Fruit fly (Drosophila melanogaster) whole organism, adult: ENCODE measurements around the gene CG33223.

Experiments used
- CG12768 ChIP-seq: fragments of 200-800 bp; sonication (Bioruptor generic); optimal IDR thresholded peaks from 2 replicates; lab custom pipeline; 2017; ENCODE audit warnings: missing biosample characterization, missing genetic modification characterization, mild to moderate bottlenecking, moderate library complexity, missing genetic modification reagents
- CG14711 ChIP-seq: fragments of 200-800 bp; sonication (Bioruptor generic); optimal IDR thresholded peaks from 2 replicates; lab custom pipeline; 2018; ENCODE audit warnings: missing biosample characterization, mild to moderate bottlenecking, missing genetic modification characterization, moderate library complexity
- CG1620 ChIP-seq: fragments of 200-800 bp; sonication (Bioruptor generic); optimal IDR thresholded peaks from 2 replicates; lab custom pipeline; 2016; ENCODE audit warnings: missing biosample characterization, missing genetic modification characterization
- CG33017 ChIP-seq: fragments of 200-800 bp; sonication (Bioruptor generic); optimal IDR thresholded peaks from 2 replicates; lab custom pipeline; 2018; ENCODE audit warnings: missing biosample characterization, mild to moderate bottlenecking, missing genetic modification characterization, moderate library complexity
- CG5204 ChIP-seq: fragments of 200-800 bp; sonication (Bioruptor generic); optimal IDR thresholded peaks from 2 replicates; lab custom pipeline; 2016; ENCODE audit warnings: missing biosample characterization, missing genetic modification characterization
- CG7045 ChIP-seq: fragments of 200-800 bp; sonication (Bioruptor generic); optimal IDR thresholded peaks from 2 replicates; lab custom pipeline; 2017; ENCODE audit warnings: missing biosample characterization, mild to moderate bottlenecking, missing genetic modification characterization
- Clk ChIP-seq: fragments of 200-800 bp; sonication (Bioruptor generic); optimal IDR thresholded peaks from 2 replicates; lab custom pipeline; 2017; ENCODE audit warnings: missing biosample characterization, missing genetic modification characterization
- Mnt ChIP-seq: fragments of 200-800 bp; sonication (Bioruptor generic); optimal IDR thresholded peaks from 2 replicates; lab custom pipeline; 2016; ENCODE audit warnings: missing biosample characterization, mild to moderate bottlenecking, missing genetic modification characterization
- kay ChIP-seq: fragments of 200-800 bp; sonication (Bioruptor generic); peaks from one replicate; lab custom pipeline; 2016; ENCODE audit warnings: missing biosample characterization, missing genetic modification characterization, borderline replicate concordance
- pad ChIP-seq: fragments of 200-800 bp; sonication (Bioruptor generic); optimal IDR thresholded peaks from 3 replicates; lab custom pipeline; 2017; ENCODE audit warnings: missing biosample characterization, missing genetic modification characterization, mild to moderate bottlenecking, moderate library complexity, missing genetic modification reagents
- tj ChIP-seq: fragments of 200-800 bp; sonication (Bioruptor generic); optimal IDR thresholded peaks from 3 replicates; lab custom pipeline; 2017; ENCODE audit warnings: missing biosample characterization, mild to moderate bottlenecking, missing genetic modification characterization, moderate library complexity
- toe ChIP-seq: fragments of 200-800 bp; sonication (Bioruptor generic); optimal IDR thresholded peaks from 2 replicates; lab custom pipeline; 2016; ENCODE audit warnings: missing biosample characterization, missing genetic modification characterization

DNA sequence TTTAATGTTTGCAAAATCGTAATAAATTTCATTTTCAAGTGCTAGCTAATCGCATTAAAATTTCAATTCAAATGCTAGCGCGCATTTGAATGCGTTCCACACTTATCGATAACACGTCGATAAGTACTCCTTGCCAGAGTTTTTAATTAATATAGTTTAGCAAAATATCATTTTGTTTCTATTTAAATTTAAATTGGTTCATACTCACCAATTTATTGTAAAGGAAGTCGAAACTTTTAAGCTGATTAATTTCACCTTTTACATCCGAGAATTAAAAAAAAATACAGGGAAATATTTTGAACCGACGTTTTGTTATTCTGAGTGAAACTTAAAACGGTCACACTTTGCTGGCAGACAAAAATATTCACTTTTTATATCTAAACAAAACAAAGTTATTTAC, 22.5 kb downstream of the CG33223 start, which contains the start of gene Es2:
- TF ChIP-seq kay (GFP tag; lab: Kevin White, UChicago) (no peak), CG33017 (tag; lab: Kevin White, UChicago) (no peak), CG5204 (GFP tag; lab: Kevin White, UChicago) (no peak), Clk (GFP tag; lab: Kevin White, UChicago) (no peak), toe (GFP tag; lab: Kevin White, UChicago) (no peak), tj (no peak), CG14711 (tag; lab: Kevin White, UChicago) (no peak), CG7045 (GFP tag; lab: Kevin White, UChicago) (no peak), CG12768 (no peak), Mnt (GFP tag; lab: Kevin White, UChicago) (no peak), CG1620 (GFP tag; lab: Kevin White, UChicago) (no peak), pad (GFP tag; lab: Kevin White, UChicago) (no peak)
